Worm (Caenorhabditis elegans): ENCODE results near the gene F28B12.6.

- TF ChIP-seq mep-1 (tag; optimal IDR thresholded peaks at IDR 0.05) (no peak), lsy-2 (tag; optimal IDR thresholded peaks at IDR 0.05) (no peak), hlh-1 (tag; optimal IDR thresholded peaks at IDR 0.05) (no peak), ztf-11 (tag; optimal IDR thresholded peaks at IDR 0.05) (no peak), unc-39 (tag; optimal IDR thresholded peaks at IDR 0.05) (no peak), lin-13 (tag; optimal IDR thresholded peaks at IDR 0.05) (no peak)
These were observed 8.0 kb downstream of the F28B12.6 start for ce11 chrII:5948681-5949080.
